Worm (Caenorhabditis elegans) whole organism, mixed stage, embryonic: ENCODE results near the gene frpr-19.

ENCODE experiments used
- M03D4.4 ChIP-seq: sonication (generic microtip); optimal IDR thresholded peaks from 2 replicates; lab custom pipeline; 2017; ENCODE audit warnings: mild to moderate bottlenecking, missing genetic modification characterization, missing compliant biosample characterization
- bed-3 ChIP-seq: fragments of 200-800 bp; sonication (Bioruptor generic); optimal IDR thresholded peaks from 3 replicates; lab custom pipeline; 2018; ENCODE audit warnings: mild to moderate bottlenecking, missing genetic modification characterization, moderate library complexity, missing compliant biosample characterization
- ceh-39 ChIP-seq: fragments of 150-350 bp; optimal IDR thresholded peaks from 2 replicates; lab custom pipeline; 2014; ENCODE audit warnings: missing biosample characterization, missing genetic modification characterization
- ceh-43 ChIP-seq: fragments of 200-800 bp; sonication (Bioruptor generic); optimal IDR thresholded peaks from 2 replicates; lab custom pipeline; 2018; ENCODE audit warnings: mild to moderate bottlenecking, missing genetic modification characterization, moderate library complexity, missing compliant biosample characterization
- ceh-83 ChIP-seq: fragments of 200-800 bp; sonication (Bioruptor generic); optimal IDR thresholded peaks from 2 replicates; lab custom pipeline; 2018; ENCODE audit warnings: mild to moderate bottlenecking, missing genetic modification characterization, missing compliant biosample characterization
- ces-1 ChIP-seq: fragments of 150-350 bp; optimal IDR thresholded peaks from 2 replicates; lab custom pipeline; 2014; ENCODE audit warnings: missing biosample characterization, missing genetic modification reagents, missing genetic modification characterization
- drap-1 ChIP-seq: fragments of 200-800 bp; sonication (Bioruptor generic); optimal IDR thresholded peaks from 3 replicates; lab custom pipeline; 2018; ENCODE audit warnings: mild to moderate bottlenecking, missing genetic modification characterization, missing compliant biosample characterization
- elt-3 ChIP-seq: fragments of 150-350 bp; optimal IDR thresholded peaks from 2 replicates; lab custom pipeline; 2014; ENCODE audit warnings: missing biosample characterization, missing genetic modification characterization
- flh-1 ChIP-seq: fragments of 200-800 bp; sonication (Bioruptor generic); optimal IDR thresholded peaks from 2 replicates; lab custom pipeline; 2018; ENCODE audit warnings: mild to moderate bottlenecking, missing genetic modification characterization, moderate library complexity, missing compliant biosample characterization
- hlh-1 ChIP-seq: fragments of 150-350 bp; optimal IDR thresholded peaks from 2 replicates; lab custom pipeline; 2014; ENCODE audit warnings: missing biosample characterization, missing genetic modification reagents, missing genetic modification characterization
- lin-13 ChIP-seq: fragments of 150-350 bp; optimal IDR thresholded peaks from 2 replicates; lab custom pipeline; 2014; ENCODE audit warnings: missing biosample characterization, missing genetic modification characterization
- lsy-2 ChIP-seq: fragments of 150-350 bp; optimal IDR thresholded peaks from 2 replicates; lab custom pipeline; 2014; ENCODE audit warnings: missing biosample characterization, missing genetic modification characterization
- mab-5 ChIP-seq: fragments of 150-350 bp; optimal IDR thresholded peaks from 2 replicates; lab custom pipeline; 2014; ENCODE audit warnings: missing biosample characterization, missing genetic modification characterization
- mep-1 ChIP-seq: fragments of 150-350 bp; optimal IDR thresholded peaks from 2 replicates; lab custom pipeline; 2017; ENCODE audit warnings: missing biosample characterization, missing genetic modification reagents, missing genetic modification characterization, inconsistent platforms
- mls-2 ChIP-seq: sonication (generic microtip); optimal IDR thresholded peaks from 2 replicates; lab custom pipeline; 2016; ENCODE audit warnings: mild to moderate bottlenecking, missing genetic modification characterization, moderate library complexity, missing compliant biosample characterization
- nhr-12 ChIP-seq: fragments of 150-350 bp; optimal IDR thresholded peaks from 2 replicates; lab custom pipeline; 2014; ENCODE audit warnings: missing biosample characterization, missing genetic modification characterization
- nhr-2 ChIP-seq: fragments of 150-350 bp; optimal IDR thresholded peaks from 2 replicates; lab custom pipeline; 2014; ENCODE audit warnings: missing biosample characterization, missing genetic modification characterization
- nhr-237 ChIP-seq: fragments of 150-350 bp; optimal IDR thresholded peaks from 2 replicates; lab custom pipeline; 2014; ENCODE audit warnings: missing biosample characterization, missing genetic modification characterization
- nhr-28 ChIP-seq: fragments of 150-350 bp; optimal IDR thresholded peaks from 2 replicates; lab custom pipeline; 2014; ENCODE audit warnings: missing biosample characterization, missing genetic modification characterization
- pha-4 ChIP-seq: fragments of 150-350 bp; optimal IDR thresholded peaks from 2 replicates; lab custom pipeline; 2018; ENCODE audit warnings: missing biosample characterization, missing genetic modification reagents, missing genetic modification characterization
- sem-2 ChIP-seq: fragments of 200-800 bp; sonication (Bioruptor generic); optimal IDR thresholded peaks from 2 replicates; lab custom pipeline; 2018; ENCODE audit warnings: mild to moderate bottlenecking, missing genetic modification characterization, missing compliant biosample characterization
- snpc-4 ChIP-seq: fragments of 150-350 bp; optimal IDR thresholded peaks from 2 replicates; lab custom pipeline; 2014; ENCODE audit warnings: missing biosample characterization, missing genetic modification characterization
- sptf-1 ChIP-seq: sonication (generic microtip); optimal IDR thresholded peaks from 2 replicates; lab custom pipeline; 2017; ENCODE audit warnings: mild to moderate bottlenecking, missing genetic modification characterization, moderate library complexity, missing compliant biosample characterization
- tbx-8 ChIP-seq: fragments of 200-800 bp; sonication (Bioruptor generic); optimal IDR thresholded peaks from 2 replicates; lab custom pipeline; 2018; ENCODE audit warnings: mild to moderate bottlenecking, missing genetic modification characterization, moderate library complexity, missing compliant biosample characterization
- unc-120 ChIP-seq: sonication (generic microtip); optimal IDR thresholded peaks from 2 replicates; lab custom pipeline; 2017; ENCODE audit warnings: missing genetic modification characterization, missing compliant biosample characterization; ENCODE audit not compliant: poor library complexity, severe bottlenecking
- unc-39 ChIP-seq: fragments of 150-350 bp; optimal IDR thresholded peaks from 2 replicates; lab custom pipeline; 2014; ENCODE audit warnings: missing biosample characterization, missing genetic modification characterization
- unc-62 ChIP-seq: fragments of 150-350 bp; optimal IDR thresholded peaks from 2 replicates; lab custom pipeline; 2014; ENCODE audit warnings: missing biosample characterization, missing genetic modification reagents, missing genetic modification characterization
- zip-8 ChIP-seq: fragments of 150-350 bp; optimal IDR thresholded peaks from 2 replicates; lab custom pipeline; 2014; ENCODE audit warnings: missing biosample characterization, missing genetic modification characterization
- ztf-11 ChIP-seq: fragments of 150-350 bp; optimal IDR thresholded peaks from 2 replicates; lab custom pipeline; 2014; ENCODE audit warnings: missing biosample characterization, missing genetic modification characterization

frpr-19 gene

ce11 chrIV:1804613-1805012, 23.2 kb upstream of the frpr-19 start:
- TF ChIP-seq M03D4.4 (tag; lab: Kevin White, UChicago) (no peak), ces-1 (peak; percentile 24), nhr-28 (tag; lab: Kevin White, UChicago) (no peak), zip-8 (tag; lab: Kevin White, UChicago) (no peak), mls-2 (tag; lab: Kevin White, UChicago) (no peak), nhr-2 (tag; lab: Kevin White, UChicago) (no peak), ceh-43 (GFP tag; lab: Kevin White, UChicago) (no peak), nhr-12 (tag; lab: Kevin White, UChicago) (no peak), mep-1 (tag; lab: Kevin White, UChicago) (no peak), mab-5 (tag; lab: Kevin White, UChicago) (peak; percentile 30), drap-1 (GFP tag; lab: Kevin White, UChicago) (no peak), nhr-237 (no peak), pha-4 (tag; lab: Kevin White, UChicago) (peak; percentile 8), elt-3 (no peak)

ce11 chrIV:1803882-1804281, 22.4 kb upstream of the frpr-19 start, which contains the start of gene Y38C1BA.1:
Y38C1BA.1 (minus strand) TSS chrIV:1803982.
- TF ChIP-seq M03D4.4 (tag; lab: Kevin White, UChicago): no peak
- TF ChIP-seq sem-2 (GFP tag; lab: Kevin White, UChicago): no peak
- no peak for TF ChIP-seq unc-62 (GFP tag; lab: Kevin White, UChicago)
- no peak for TF ChIP-seq pha-4 (tag; lab: Kevin White, UChicago)
- no peak for TF ChIP-seq snpc-4 (tag; lab: Kevin White, UChicago)
- no peak for TF ChIP-seq mls-2 (tag; lab: Kevin White, UChicago)
- TF ChIP-seq ceh-39 (tag; lab: Kevin White, UChicago): no peak

- no peak for TF ChIP-seq nhr-2 (tag; lab: Kevin White, UChicago)
- TF ChIP-seq ceh-83 (GFP tag; lab: Kevin White, UChicago): no peak
Measured at ce11 chrIV:1791775-1792174, 10.3 kb upstream of the frpr-19 start.

- TF ChIP-seq unc-120: no peak
- TF ChIP-seq flh-1 (GFP tag; lab: Kevin White, UChicago): no peak
- TF ChIP-seq unc-39 (tag; lab: Kevin White, UChicago): no peak
- TF ChIP-seq bed-3 (GFP tag; lab: Kevin White, UChicago): no peak
Measured at ce11 chrIV:1790677-1791076, 9.2 kb upstream of the frpr-19 start.

ce11 chrIV:1785156-1785555, 3.7 kb upstream of the frpr-19 start:
- no peak for TF ChIP-seq mab-5 (tag; lab: Kevin White, UChicago)
- no peak for TF ChIP-seq lin-13 (tag; lab: Kevin White, UChicago)
- TF ChIP-seq nhr-28 (tag; lab: Kevin White, UChicago): no peak
- TF ChIP-seq ztf-11: no peak
- TF ChIP-seq ceh-43 (GFP tag; lab: Kevin White, UChicago): no peak
- TF ChIP-seq mls-2 (tag; lab: Kevin White, UChicago): no peak
- TF ChIP-seq unc-120: no peak
- no peak for TF ChIP-seq lsy-2 (tag; lab: Kevin White, UChicago)
- TF ChIP-seq sptf-1 (tag; lab: Kevin White, UChicago): no peak

ce11 chrIV:1771843-1772242, 9.6 kb downstream of the frpr-19 start, which contains the start of gene Y41D4A.1:
Y41D4A.1 (plus strand) TSS chrIV:1772143.
- TF ChIP-seq elt-3 (no peak), nhr-12 (tag; lab: Kevin White, UChicago) (no peak), nhr-2 (tag; lab: Kevin White, UChicago) (no peak), hlh-1 (tag; lab: Kevin White, UChicago) (no peak), unc-62 (GFP tag; lab: Kevin White, UChicago) (no peak)

- TF ChIP-seq ces-1: no peak
- TF ChIP-seq sptf-1 (tag; lab: Kevin White, UChicago): no peak
- no peak for TF ChIP-seq nhr-12 (tag; lab: Kevin White, UChicago)
- no peak for TF ChIP-seq tbx-8 (GFP tag; lab: Kevin White, UChicago)
- TF ChIP-seq ceh-43 (GFP tag; lab: Kevin White, UChicago): no peak
- peak; percentile 31 for TF ChIP-seq mls-2 (tag; lab: Kevin White, UChicago)
Measured at ce11 chrIV:1769074-1769473, 12.4 kb downstream of the frpr-19 start.
